Fruit fly (Drosophila melanogaster): Measurements from ENCODE around the gene CG2871.
A peak's percentile ranks its signal among the peaks of the same experiment; 100 is the strongest.

Gene CG2871

dm6 chrX:4762267-4762666 lies 14.9 kb downstream of the CG2871 start (continued):
- TF ChIP-seq crc (GFP tag; optimal IDR thresholded peaks at IDR 0.05), result no peak
- no peak for TF ChIP-seq HLHmδ (GFP tag; optimal IDR thresholded peaks at IDR 0.05)
- no peak for TF ChIP-seq CG31388 (GFP tag; optimal IDR thresholded peaks at IDR 0.05)
- no peak for TF ChIP-seq wek (GFP tag; optimal IDR thresholded peaks at IDR 0.05)
- no peak for TF ChIP-seq Atf-2 (GFP tag; optimal IDR thresholded peaks at IDR 0.05)
- no peak for TF ChIP-seq slp2 (GFP tag; optimal IDR thresholded peaks at IDR 0.05)
- peak; percentile 27 for TF ChIP-seq tap (tag; optimal IDR thresholded peaks at IDR 0.05)
- no peak for TF ChIP-seq Drgx (GFP tag; IDR thresholded peaks at IDR 0.05)
- no peak for TF ChIP-seq CG43689 (GFP tag; IDR thresholded peaks at IDR 0.05)
- TF ChIP-seq kay (GFP tag; optimal IDR thresholded peaks at IDR 0.05), result no peak
- no peak for TF ChIP-seq zen (tag; optimal IDR thresholded peaks at IDR 0.05)
- TF ChIP-seq CG7372 (GFP tag; IDR thresholded peaks at IDR 0.05), result no peak
- TF ChIP-seq CG2889 (GFP tag; IDR thresholded peaks at IDR 0.05), result no peak
- TF ChIP-seq CG10321 (GFP tag; IDR thresholded peaks at IDR 0.05), result no peak
- TF ChIP-seq CG12299 (tag; optimal IDR thresholded peaks at IDR 0.05), result no peak
- TF ChIP-seq Hr51 (GFP tag; optimal IDR thresholded peaks at IDR 0.05), result peak in 1 of 2 experiments; percentile 50
- TF ChIP-seq ewg (GFP tag; optimal IDR thresholded peaks at IDR 0.05), result no peak
- no peak for TF ChIP-seq CG16813 (GFP tag; IDR thresholded peaks at IDR 0.05; ENCODE audit: partially characterized antibody)
- no peak for TF ChIP-seq CG12236 (GFP tag; optimal IDR thresholded peaks at IDR 0.05)
- TF ChIP-seq CkIIα-i1 (GFP tag; IDR thresholded peaks at IDR 0.05), result no peak
- no peak for TF ChIP-seq bab2 (GFP tag; optimal IDR thresholded peaks at IDR 0.05)
- peak; percentile 20 for TF ChIP-seq caup (GFP tag; optimal IDR thresholded peaks at IDR 0.05; ENCODE audit: severe bottlenecking)
- TF ChIP-seq tna (GFP tag; IDR thresholded peaks at IDR 0.05; ENCODE audit: partially characterized antibody), result no peak
- TF ChIP-seq CG1832 (GFP tag; optimal IDR thresholded peaks at IDR 0.05), result no peak
- no peak for TF ChIP-seq ems (GFP tag; optimal IDR thresholded peaks at IDR 0.05)
- TF ChIP-seq Optix (GFP tag; IDR thresholded peaks at IDR 0.05), result no peak
- TF ChIP-seq ara (GFP tag; IDR thresholded peaks at IDR 0.05), result no peak
- no peak for TF ChIP-seq Dip2 (GFP tag; IDR thresholded peaks at IDR 0.05)
- peak; percentile 39 for TF ChIP-seq CoRest (tag; optimal IDR thresholded peaks at IDR 0.05)
- TF ChIP-seq Pdp1 (GFP tag; optimal IDR thresholded peaks at IDR 0.05), result no peak
- no peak for TF ChIP-seq tup (GFP tag; optimal IDR thresholded peaks at IDR 0.05)
- peak; percentile 5 for TF ChIP-seq pum (GFP tag; optimal IDR thresholded peaks at IDR 0.05)
- peak; percentile 21; the same call in 1 of the 2 replicates for TF ChIP-seq Ada2b (GFP tag; IDR thresholded peaks at IDR 0.05)
- TF ChIP-seq Meics (GFP tag; optimal IDR thresholded peaks at IDR 0.05), result peak; percentile 45
- no peak for TF ChIP-seq ro (GFP tag; IDR thresholded peaks at IDR 0.05)
- TF ChIP-seq CG3065 (GFP tag; optimal IDR thresholded peaks at IDR 0.05), result no peak
- TF ChIP-seq sens (GFP tag), result peak; percentile 67
- TF ChIP-seq inv (GFP tag; IDR thresholded peaks at IDR 0.05; ENCODE audit: partially characterized antibody), result no peak
- TF ChIP-seq jing (GFP tag; optimal IDR thresholded peaks at IDR 0.05), result no peak
- no peak for TF ChIP-seq NC2α (GFP tag; optimal IDR thresholded peaks at IDR 0.05)
- TF ChIP-seq CG7357 (GFP tag; IDR thresholded peaks at IDR 0.05), result no peak
- TF ChIP-seq CG8290 (GFP tag; optimal IDR thresholded peaks at IDR 0.05), result no peak
- TF ChIP-seq CG8290 (tag; optimal IDR thresholded peaks at IDR 0.05), result no peak
- peak; percentile 4 for TF ChIP-seq Hand (GFP tag; optimal IDR thresholded peaks at IDR 0.05)
- no peak for TF ChIP-seq CG11696 (GFP tag; IDR thresholded peaks at IDR 0.05)
- TF ChIP-seq emc (GFP tag; optimal IDR thresholded peaks at IDR 0.05), result no peak
- no peak for TF ChIP-seq pfk (GFP tag; optimal IDR thresholded peaks at IDR 0.05)
- peak; percentile 9 for TF ChIP-seq CG3281 (GFP tag; optimal IDR thresholded peaks at IDR 0.05)
- TF ChIP-seq Awh (GFP tag; IDR thresholded peaks at IDR 0.05), result no peak
- no peak for TF ChIP-seq grn (GFP tag; optimal IDR thresholded peaks at IDR 0.05)
- peak; percentile 27 for TF ChIP-seq HHEX (GFP tag; optimal IDR thresholded peaks at IDR 0.05)
- no peak for TF ChIP-seq nerfin-2 (GFP tag; IDR thresholded peaks at IDR 0.05; ENCODE audit: partially characterized antibody)
